Worm (Caenorhabditis elegans) whole organism, L2 larva: ENCODE measurements around the gene H14A12.3.

Experiments used
- F13H6.1 ChIP-seq: sonication (generic microtip); optimal IDR thresholded peaks from 2 replicates; lab custom pipeline; 2016; ENCODE audit warnings: missing genetic modification characterization, missing compliant biosample characterization
- ZK546.5 ChIP-seq: sonication (generic microtip); optimal IDR thresholded peaks from 2 replicates; lab custom pipeline; 2017; ENCODE audit warnings: missing biosample characterization, missing genetic modification characterization
- ceh-82 ChIP-seq: fragments of 150-350 bp; optimal IDR thresholded peaks from 2 replicates; lab custom pipeline; 2014; ENCODE audit warnings: missing biosample characterization, missing genetic modification characterization
- lsy-2 ChIP-seq, 2 experiments: fragments of 150-350 bp in 1 of 2; sonication (generic microtip) in 1 of 2; optimal IDR thresholded peaks; 2 replicates each; lab custom pipeline; 2014 to 2017; ENCODE audit warnings: missing biosample characterization in 2 of 2, missing genetic modification characterization in 2 of 2
- nhr-12 ChIP-seq: fragments of 150-350 bp; optimal IDR thresholded peaks from 2 replicates; lab custom pipeline; 2014; ENCODE audit warnings: missing biosample characterization, missing genetic modification characterization
- unc-62 ChIP-seq: fragments of 150-350 bp; optimal IDR thresholded peaks from 2 replicates; lab custom pipeline; 2014; ENCODE audit warnings: missing biosample characterization, missing genetic modification reagents, missing genetic modification characterization

ce11 chrIII:7495616-7496146, 32.1 kb downstream of the H14A12.3 start:
- no peak for TF ChIP-seq nhr-12 (tag; lab: Kevin White, UChicago)
- no peak for TF ChIP-seq ZK546.5 (tag; lab: Kevin White, UChicago)
- no peak for TF ChIP-seq ceh-82 (tag; lab: Kevin White, UChicago)
- no peak for TF ChIP-seq unc-62 (GFP tag; lab: Kevin White, UChicago)
- no peak for TF ChIP-seq F13H6.1 (tag; lab: Kevin White, UChicago)
- no peak for TF ChIP-seq lsy-2 (tag; optimal IDR thresholded peaks at IDR 0.05; lab: Kevin White, UChicago)
